Worm (Caenorhabditis elegans): ENCODE data around the gene nhr-31.

ce11 chrIV:8005376-8005775, 23.9 kb downstream of the nhr-31 start:
- TF ChIP-seq F23B12.7 (tag; optimal IDR thresholded peaks at IDR 0.05; ENCODE audit: insufficient read depth): no peak
- TF ChIP-seq unc-62 (GFP tag; optimal IDR thresholded peaks at IDR 0.05): no peak
- TF ChIP-seq lin-40 (tag; optimal IDR thresholded peaks at IDR 0.05): no peak
- no peak for TF ChIP-seq lin-54 (GFP tag; optimal IDR thresholded peaks at IDR 0.05)
- TF ChIP-seq dpl-1 (GFP tag; optimal IDR thresholded peaks at IDR 0.05): no peak
- TF ChIP-seq nfya-1 (tag; optimal IDR thresholded peaks at IDR 0.05; ENCODE audit: borderline replicate concordance, insufficient read depth): no peak
- TF ChIP-seq snpc-4 (GFP tag; optimal IDR thresholded peaks at IDR 0.05): no peak
- no peak for TF ChIP-seq snpc-4 (tag; optimal IDR thresholded peaks at IDR 0.05)
- TF ChIP-seq dox-1 (GFP tag; IDR thresholded peaks at IDR 0.05): no peak
- TF ChIP-seq ceh-91 (GFP tag; IDR thresholded peaks at IDR 0.05): no peak

All from whole organism, young adult.